Worm (Caenorhabditis elegans) whole organism, mixed stage, embryonic: ENCODE results near the gene kin-36.
A peak's percentile ranks its signal among the peaks of the same experiment; 100 is the strongest.
"Not testable (repeated sequence)": the region's sequence is repeated elsewhere in the genome, so short reads cannot be mapped to it uniquely, and the experiment has no call there.

Experiments used
- M03D4.4 ChIP-seq: sonication (generic microtip); optimal IDR thresholded peaks from 2 replicates; lab custom pipeline; 2017; ENCODE audit warnings: mild to moderate bottlenecking, missing genetic modification characterization, missing compliant biosample characterization
- bed-3 ChIP-seq: fragments of 200-800 bp; sonication (Bioruptor generic); optimal IDR thresholded peaks from 3 replicates; lab custom pipeline; 2018; ENCODE audit warnings: mild to moderate bottlenecking, missing genetic modification characterization, moderate library complexity, missing compliant biosample characterization
- ceh-39 ChIP-seq: fragments of 150-350 bp; optimal IDR thresholded peaks from 2 replicates; lab custom pipeline; 2014; ENCODE audit warnings: missing biosample characterization, missing genetic modification characterization
- ceh-83 ChIP-seq: fragments of 200-800 bp; sonication (Bioruptor generic); optimal IDR thresholded peaks from 2 replicates; lab custom pipeline; 2018; ENCODE audit warnings: mild to moderate bottlenecking, missing genetic modification characterization, missing compliant biosample characterization
- ces-1 ChIP-seq: fragments of 150-350 bp; optimal IDR thresholded peaks from 2 replicates; lab custom pipeline; 2014; ENCODE audit warnings: missing biosample characterization, missing genetic modification reagents, missing genetic modification characterization
- cnd-1 ChIP-seq: fragments of 200-800 bp; sonication (Bioruptor generic); optimal IDR thresholded peaks from 2 replicates; lab custom pipeline; 2018; ENCODE audit warnings: mild to moderate bottlenecking, missing genetic modification characterization, missing compliant biosample characterization
- drap-1 ChIP-seq: fragments of 200-800 bp; sonication (Bioruptor generic); optimal IDR thresholded peaks from 3 replicates; lab custom pipeline; 2018; ENCODE audit warnings: mild to moderate bottlenecking, missing genetic modification characterization, missing compliant biosample characterization
- elt-1 ChIP-seq: sonication (generic microtip); optimal IDR thresholded peaks from 2 replicates; lab custom pipeline; 2017; ENCODE audit warnings: missing genetic modification characterization, mild to moderate bottlenecking, missing compliant biosample characterization, antibody characterized with exemption, moderate library complexity, borderline replicate concordance; ENCODE audit not compliant: insufficient read depth
- elt-3 ChIP-seq: fragments of 150-350 bp; optimal IDR thresholded peaks from 2 replicates; lab custom pipeline; 2014; ENCODE audit warnings: missing biosample characterization, missing genetic modification characterization
- ham-2 ChIP-seq: fragments of 200-800 bp; sonication (Bioruptor generic); optimal IDR thresholded peaks from 2 replicates; lab custom pipeline; 2018; ENCODE audit warnings: mild to moderate bottlenecking, missing genetic modification characterization, missing compliant biosample characterization
- hlh-1 ChIP-seq: fragments of 150-350 bp; optimal IDR thresholded peaks from 2 replicates; lab custom pipeline; 2014; ENCODE audit warnings: missing biosample characterization, missing genetic modification reagents, missing genetic modification characterization
- lin-13 ChIP-seq: fragments of 150-350 bp; optimal IDR thresholded peaks from 2 replicates; lab custom pipeline; 2014; ENCODE audit warnings: missing biosample characterization, missing genetic modification characterization
- lsy-2 ChIP-seq: fragments of 150-350 bp; optimal IDR thresholded peaks from 2 replicates; lab custom pipeline; 2014; ENCODE audit warnings: missing biosample characterization, missing genetic modification characterization
- mab-5 ChIP-seq: fragments of 150-350 bp; optimal IDR thresholded peaks from 2 replicates; lab custom pipeline; 2014; ENCODE audit warnings: missing biosample characterization, missing genetic modification characterization
- mep-1 ChIP-seq: fragments of 150-350 bp; optimal IDR thresholded peaks from 2 replicates; lab custom pipeline; 2017; ENCODE audit warnings: missing biosample characterization, missing genetic modification reagents, missing genetic modification characterization, inconsistent platforms
- nhr-237 ChIP-seq: fragments of 150-350 bp; optimal IDR thresholded peaks from 2 replicates; lab custom pipeline; 2014; ENCODE audit warnings: missing biosample characterization, missing genetic modification characterization
- sptf-1 ChIP-seq: sonication (generic microtip); optimal IDR thresholded peaks from 2 replicates; lab custom pipeline; 2017; ENCODE audit warnings: mild to moderate bottlenecking, missing genetic modification characterization, moderate library complexity, missing compliant biosample characterization
- tbx-8 ChIP-seq: fragments of 200-800 bp; sonication (Bioruptor generic); optimal IDR thresholded peaks from 2 replicates; lab custom pipeline; 2018; ENCODE audit warnings: mild to moderate bottlenecking, missing genetic modification characterization, moderate library complexity, missing compliant biosample characterization
- unc-120 ChIP-seq: sonication (generic microtip); optimal IDR thresholded peaks from 2 replicates; lab custom pipeline; 2017; ENCODE audit warnings: missing genetic modification characterization, missing compliant biosample characterization; ENCODE audit not compliant: poor library complexity, severe bottlenecking
- unc-62 ChIP-seq: fragments of 150-350 bp; optimal IDR thresholded peaks from 2 replicates; lab custom pipeline; 2014; ENCODE audit warnings: missing biosample characterization, missing genetic modification reagents, missing genetic modification characterization
- zip-8 ChIP-seq: fragments of 150-350 bp; optimal IDR thresholded peaks from 2 replicates; lab custom pipeline; 2014; ENCODE audit warnings: missing biosample characterization, missing genetic modification characterization

Gene kin-36

DNA sequence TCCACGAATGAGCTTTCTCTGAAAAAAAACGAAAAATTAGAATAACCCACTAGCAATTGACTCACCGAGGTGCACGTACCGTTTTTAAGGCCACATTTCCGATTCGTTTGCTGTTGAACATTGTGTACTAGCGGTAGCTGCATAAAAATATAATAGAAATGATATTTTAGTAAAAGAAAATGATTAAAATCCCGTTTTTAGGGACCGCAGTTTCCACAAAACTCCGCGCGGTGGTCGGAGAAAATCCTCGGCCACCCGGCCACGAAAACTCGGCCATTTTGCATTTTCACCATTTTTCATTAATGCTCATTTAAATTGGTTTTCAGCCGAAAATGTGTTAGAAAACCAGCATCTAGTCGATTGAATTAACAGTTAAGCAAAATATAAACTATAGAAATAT lies 33.6 kb downstream of the kin-36 start, which contains the start of gene yars-2:
yars-2 (minus strand) TSS at position 249 of the 400 bp plus-strand sequence.
- peak; percentile 5 for TF ChIP-seq ces-1 (GFP tag; lab: Kevin White, UChicago)
- TF ChIP-seq tbx-8 (GFP tag; lab: Kevin White, UChicago), result no peak

- not testable (repeated sequence) for TF ChIP-seq mep-1; ceh-83 (GFP tag; lab: Kevin White, UChicago); sptf-1 (tag; lab: Kevin White, UChicago)
Measured at ce11 chrIV:4715785-4716184, 37.0 kb downstream of the kin-36 start, which contains the start of gene miro-1. miro-1 (minus strand) TSS chrIV:4715807.

DNA sequence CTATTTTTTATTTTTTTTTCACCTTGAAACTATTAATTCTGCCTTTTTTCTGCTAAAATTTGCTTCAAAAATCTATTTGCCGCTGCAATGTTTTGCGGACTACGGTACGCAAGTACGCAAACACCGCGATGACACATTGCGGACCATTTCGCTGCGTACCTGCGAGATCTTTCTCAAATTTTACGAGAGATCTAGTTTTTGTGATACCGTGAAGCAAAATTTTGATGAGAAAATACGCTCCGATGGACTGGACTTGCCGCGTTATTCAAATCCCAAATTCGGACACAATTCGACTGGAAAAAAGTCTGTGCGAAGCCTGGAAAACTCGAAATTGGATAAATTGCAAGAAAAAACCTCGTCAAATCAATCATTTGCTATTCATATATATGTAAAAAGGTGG lies 41.7 kb downstream of the kin-36 start:
- peak; percentile 61 for TF ChIP-seq lsy-2

- no peak for TF ChIP-seq sptf-1 (tag; lab: Kevin White, UChicago)
- no peak for TF ChIP-seq mab-5 (tag; lab: Kevin White, UChicago)
- no peak for TF ChIP-seq mep-1
- TF ChIP-seq tbx-8 (GFP tag; lab: Kevin White, UChicago), result no peak
- no peak for TF ChIP-seq elt-1 (tag; lab: Kevin White, UChicago)
- no peak for TF ChIP-seq zip-8 (tag; lab: Kevin White, UChicago)
- no peak for TF ChIP-seq hlh-1 (tag; lab: Kevin White, UChicago)
- TF ChIP-seq lin-13 (tag; lab: Kevin White, UChicago), result no peak
- no peak for TF ChIP-seq unc-62 (GFP tag; lab: Kevin White, UChicago)
- TF ChIP-seq, all 35 proteins: peak for 0
Measured at ce11 chrIV:4723687-4724086, 44.9 kb downstream of the kin-36 start.

ce11 chrIV:4724562-4724961 lies 45.7 kb downstream of the kin-36 start, which contains the start of gene K08F11.1:
K08F11.1 (plus strand) TSS chrIV:4724862.
- no peak for TF ChIP-seq bed-3 (GFP tag; lab: Kevin White, UChicago)
- no peak for TF ChIP-seq ceh-39 (tag; lab: Kevin White, UChicago)
- no peak for TF ChIP-seq elt-3 (tag; lab: Kevin White, UChicago)

DNA sequence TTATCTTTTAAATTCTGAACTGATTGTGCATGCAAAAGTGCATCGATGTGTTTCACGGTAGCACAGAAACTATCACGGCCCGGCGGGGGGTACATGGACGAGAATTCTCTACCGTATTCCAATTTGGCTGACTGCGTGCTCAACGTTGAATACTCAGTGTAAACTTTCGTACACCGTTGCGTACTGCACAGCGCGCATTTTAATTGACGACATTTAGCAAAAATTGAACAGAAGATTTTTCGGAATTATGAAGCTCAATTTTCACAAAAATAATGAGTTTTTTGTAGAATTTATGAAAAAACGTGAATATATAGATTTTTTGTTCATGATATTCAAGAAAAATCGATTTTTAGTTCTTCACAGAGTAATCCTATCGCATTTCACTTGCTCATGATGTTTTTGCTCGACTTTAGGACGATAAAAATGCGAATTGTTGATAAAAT lies 46.7 kb downstream of the kin-36 start:
- peak; percentile 5 for TF ChIP-seq unc-120
- peak; percentile 21 for TF ChIP-seq M03D4.4 (tag; lab: Kevin White, UChicago)
- TF ChIP-seq mep-1, result peak; percentile 2
- TF ChIP-seq ces-1 (GFP tag; lab: Kevin White, UChicago), result peak; percentile 48
- TF ChIP-seq cnd-1 (tag; lab: Kevin White, UChicago), result peak; percentile 12
- peak; percentile 77 for TF ChIP-seq nhr-237
- TF ChIP-seq sptf-1 (tag; lab: Kevin White, UChicago), result peak; percentile 44
- TF ChIP-seq lsy-2, result peak; percentile 94

- TF ChIP-seq lsy-2 (peak; percentile 94), cnd-1 (tag; lab: Kevin White, UChicago) (peak; percentile 10), nhr-237 (peak; percentile 51), drap-1 (peak; percentile 53), sptf-1 (tag; lab: Kevin White, UChicago) (peak; percentile 67), ces-1 (GFP tag; lab: Kevin White, UChicago) (peak; percentile 36), ham-2 (GFP tag; lab: Kevin White, UChicago) (peak; percentile 16)
Measured at ce11 chrIV:4727935-4728334, 49.1 kb downstream of the kin-36 start.
